Fruit fly (Drosophila melanogaster) whole organism, embryonic: ENCODE data around the gene GILT3.

Experiments used
- Asciz ChIP-seq: fragments of 200-800 bp; sonication (Bioruptor generic); optimal IDR thresholded peaks from 2 replicates; lab custom pipeline; 2017; ENCODE audit warnings: missing biosample characterization, mild to moderate bottlenecking, missing genetic modification characterization, missing genetic modification reagents
- CG10321 ChIP-seq: fragments of 200-800 bp; sonication (Bioruptor generic); IDR thresholded peaks from 2 replicates; pipeline ENCODE4 v1.3.6; 2022; ENCODE audit warnings: missing biosample characterization, missing genetic modification characterization
- CG11398 ChIP-seq: fragments of 200-800 bp; sonication (Bioruptor generic); optimal IDR thresholded peaks from 2 replicates; lab custom pipeline; 2016; ENCODE audit warnings: missing biosample characterization, missing genetic modification characterization
- CG11456 ChIP-seq: fragments of 200-800 bp; sonication (Bioruptor generic); IDR thresholded peaks from 3 replicates; pipeline ENCODE4 v1.3.6; 2022; ENCODE audit warnings: missing biosample characterization, missing genetic modification characterization
- CG12299 ChIP-seq: fragments of 200-800 bp; sonication (Bioruptor generic); optimal IDR thresholded peaks from 2 replicates; lab custom pipeline; 2018; ENCODE audit warnings: missing biosample characterization, mild to moderate bottlenecking, missing genetic modification characterization
- CG13287 ChIP-seq: fragments of 200-800 bp; sonication (Bioruptor generic); IDR thresholded peaks from 2 replicates; pipeline ENCODE4 v1.3.6; 2022; ENCODE audit warnings: missing biosample characterization, missing genetic modification characterization; ENCODE audit not compliant: partially characterized antibody
- CG1603 ChIP-seq: fragments of 200-800 bp; sonication (Bioruptor generic); optimal IDR thresholded peaks from 2 replicates; lab custom pipeline; 2019; ENCODE audit warnings: missing biosample characterization, mild to moderate bottlenecking, missing genetic modification characterization, moderate library complexity
- CG17912 ChIP-seq: fragments of 200-800 bp; sonication (Bioruptor generic); optimal IDR thresholded peaks from 2 replicates; lab custom pipeline; 2018; ENCODE audit warnings: missing biosample characterization, mild to moderate bottlenecking, missing genetic modification characterization
- CG2712 ChIP-seq: fragments of 200-800 bp; optimal IDR thresholded peaks from 3 replicates; lab custom pipeline; 2019; ENCODE audit warnings: missing biosample characterization, mild to moderate bottlenecking, missing genetic modification characterization, moderate library complexity
- CG31224 ChIP-seq: fragments of 200-800 bp; sonication (Bioruptor generic); IDR thresholded peaks from 2 replicates; pipeline ENCODE4 v1.3.6; 2022; ENCODE audit warnings: missing biosample characterization, missing genetic modification characterization
- CG31365 ChIP-seq: fragments of 200-800 bp; sonication (Bioruptor generic); optimal IDR thresholded peaks from 2 replicates; lab custom pipeline; 2018; ENCODE audit warnings: missing biosample characterization, mild to moderate bottlenecking, missing genetic modification characterization
- CG31388 ChIP-seq: fragments of 200-800 bp; sonication (Bioruptor generic); optimal IDR thresholded peaks from 2 replicates; lab custom pipeline; 2016; ENCODE audit warnings: missing biosample characterization, missing genetic modification characterization
- CG4424 ChIP-seq: fragments of 200-800 bp; sonication (Bioruptor generic); optimal IDR thresholded peaks from 3 replicates; lab custom pipeline; 2016; ENCODE audit warnings: missing biosample characterization, missing genetic modification characterization
- CG4617 ChIP-seq: fragments of 200-800 bp; sonication (Bioruptor generic); optimal IDR thresholded peaks from 3 replicates; lab custom pipeline; 2016; ENCODE audit warnings: missing biosample characterization, missing genetic modification characterization, borderline replicate concordance
- CG6813 ChIP-seq: fragments of 200-800 bp; sonication (Bioruptor generic); optimal IDR thresholded peaks from 2 replicates; lab custom pipeline; 2017; ENCODE audit warnings: missing biosample characterization, missing genetic modification characterization, mild to moderate bottlenecking, moderate library complexity, missing genetic modification reagents
- CG7556 ChIP-seq: fragments of 200-800 bp; sonication (Bioruptor generic); optimal IDR thresholded peaks from 2 replicates; lab custom pipeline; 2017; ENCODE audit warnings: missing biosample characterization, mild to moderate bottlenecking, missing genetic modification characterization
- CG7987 ChIP-seq: fragments of 200-800 bp; sonication (Bioruptor generic); optimal IDR thresholded peaks from 2 replicates; lab custom pipeline; 2018; ENCODE audit warnings: missing biosample characterization, mild to moderate bottlenecking, missing genetic modification characterization, moderate library complexity
- CG8944 ChIP-seq: fragments of 200-800 bp; sonication (Bioruptor generic); optimal IDR thresholded peaks from 3 replicates; lab custom pipeline; 2016; ENCODE audit warnings: missing biosample characterization, missing genetic modification characterization
- CG9215 ChIP-seq: fragments of 200-800 bp; sonication (Bioruptor generic); IDR thresholded peaks from 2 replicates; pipeline ENCODE4 v1.3.6; 2022; ENCODE audit warnings: missing biosample characterization, missing genetic modification characterization
- Dad ChIP-seq: fragments of 200-800 bp; sonication (Bioruptor generic); optimal IDR thresholded peaks from 3 replicates; lab custom pipeline; 2016; ENCODE audit warnings: missing biosample characterization, missing genetic modification characterization
- H15 ChIP-seq: fragments of 200-800 bp; sonication (Bioruptor generic); IDR thresholded peaks from 3 replicates; pipeline ENCODE4 v1.3.6; 2022; ENCODE audit warnings: missing biosample characterization, missing genetic modification characterization
- HLH54F ChIP-seq: fragments of 200-800 bp; sonication (Bioruptor generic); optimal IDR thresholded peaks from 3 replicates; lab custom pipeline; 2016; ENCODE audit warnings: missing biosample characterization, missing genetic modification characterization
- Hmr ChIP-seq: fragments of 200-800 bp; sonication (Bioruptor generic); optimal IDR thresholded peaks from 3 replicates; lab custom pipeline; 2017; ENCODE audit warnings: mild to moderate bottlenecking, missing biosample characterization, missing genetic modification reagents, missing genetic modification characterization
- Hsf ChIP-seq: fragments of 200-800 bp; sonication (Bioruptor generic); optimal IDR thresholded peaks from 3 replicates; lab custom pipeline; 2016; ENCODE audit warnings: missing biosample characterization, missing genetic modification characterization
- Lim3 ChIP-seq: fragments of 200-800 bp; sonication (Bioruptor generic); IDR thresholded peaks from 2 replicates; pipeline ENCODE4 v1.3.6; 2022; ENCODE audit warnings: missing biosample characterization, missing genetic modification characterization
- MTF-1 ChIP-seq: fragments of 200-800 bp; sonication (Bioruptor generic); optimal IDR thresholded peaks from 2 replicates; lab custom pipeline; 2018; ENCODE audit warnings: missing biosample characterization, mild to moderate bottlenecking, missing genetic modification characterization, borderline replicate concordance
- Myb ChIP-seq: fragments of 200-800 bp; sonication (Bioruptor generic); optimal IDR thresholded peaks from 2 replicates; lab custom pipeline; 2016; ENCODE audit warnings: missing biosample characterization, missing genetic modification characterization
- NC2α ChIP-seq: fragments of 200-800 bp; sonication (Bioruptor generic); optimal IDR thresholded peaks from 2 replicates; lab custom pipeline; 2016; ENCODE audit warnings: missing biosample characterization, missing genetic modification characterization
- Six4 ChIP-seq: fragments of 200-800 bp; sonication (Bioruptor generic); optimal IDR thresholded peaks from 2 replicates; lab custom pipeline; 2016; ENCODE audit warnings: missing biosample characterization, missing genetic modification characterization
- Sry-β ChIP-seq: fragments of 200-800 bp; sonication (Bioruptor generic); optimal IDR thresholded peaks from 2 replicates; lab custom pipeline; 2018; ENCODE audit warnings: missing biosample characterization, mild to moderate bottlenecking, missing genetic modification characterization, moderate library complexity
- ab ChIP-seq: fragments of 200-800 bp; sonication (Bioruptor generic); optimal IDR thresholded peaks from 2 replicates; lab custom pipeline; 2016; ENCODE audit warnings: missing biosample characterization, missing genetic modification characterization
- ash1 ChIP-seq: fragments of 200-800 bp; sonication (Bioruptor generic); optimal IDR thresholded peaks from 2 replicates; lab custom pipeline; 2018; ENCODE audit warnings: missing biosample characterization, mild to moderate bottlenecking, missing genetic modification characterization
- br ChIP-seq: fragments of >200 bp; optimal IDR thresholded peaks from 2 replicates; lab custom pipeline; 2017
- eve ChIP-seq, 2 experiments: fragments of >200 bp; optimal IDR thresholded peaks; 2 replicates each; lab custom pipeline; 2017; ENCODE audit warnings: missing biosample characterization in 2 of 2, missing genetic modification characterization in 2 of 2
- eyg ChIP-seq: fragments of 200-800 bp; sonication (Bioruptor generic); optimal IDR thresholded peaks from 3 replicates; lab custom pipeline; 2016; ENCODE audit warnings: missing biosample characterization, missing genetic modification characterization
- fd102C ChIP-seq: fragments of 200-800 bp; sonication (Bioruptor generic); optimal IDR thresholded peaks from 2 replicates; lab custom pipeline; 2018; ENCODE audit warnings: missing biosample characterization, mild to moderate bottlenecking, missing genetic modification characterization, moderate library complexity
- gcm2 ChIP-seq: fragments of 200-800 bp; sonication (Bioruptor generic); optimal IDR thresholded peaks from 2 replicates; lab custom pipeline; 2016; ENCODE audit warnings: missing biosample characterization, missing genetic modification characterization
- grau ChIP-seq: fragments of 200-800 bp; optimal IDR thresholded peaks from 3 replicates; lab custom pipeline; 2019; ENCODE audit warnings: missing biosample characterization, mild to moderate bottlenecking, missing genetic modification characterization, moderate library complexity
- h ChIP-seq: fragments of >200 bp; optimal IDR thresholded peaks from 2 replicates; lab custom pipeline; 2017
- her ChIP-seq: fragments of 200-800 bp; sonication (Bioruptor generic); optimal IDR thresholded peaks from 2 replicates; lab custom pipeline; 2016; ENCODE audit warnings: missing biosample characterization, missing genetic modification characterization
- hth ChIP-seq: fragments of >200 bp; optimal IDR thresholded peaks from 2 replicates; lab custom pipeline; 2017; ENCODE audit warnings: inconsistent platforms
- lov ChIP-seq, 2 experiments: fragments of 200-800 bp in 1 of 2; fragments of >200 bp in 1 of 2; sonication (Bioruptor generic) in 1 of 2; IDR thresholded peaks in 1 of 2; optimal IDR thresholded peaks in 1 of 2; 2 replicates in 1 of 2; 3 replicates in 1 of 2; pipeline versions ENCODE4 v1.3.6 to Lab custom; 2017 to 2022; ENCODE audit warnings: missing biosample characterization in 1 of 2, missing genetic modification characterization in 1 of 2
- nmo ChIP-seq: fragments of 200-800 bp; sonication (Bioruptor generic); optimal IDR thresholded peaks from 2 replicates; lab custom pipeline; 2018; ENCODE audit warnings: missing biosample characterization, mild to moderate bottlenecking, missing genetic modification characterization, moderate library complexity
- nom ChIP-seq: fragments of 200-800 bp; sonication (Bioruptor generic); optimal IDR thresholded peaks from 2 replicates; lab custom pipeline; 2017; ENCODE audit warnings: missing biosample characterization, missing genetic modification characterization, mild to moderate bottlenecking, moderate library complexity, missing genetic modification reagents
- psq ChIP-seq: fragments of 200-800 bp; sonication (Bioruptor generic); optimal IDR thresholded peaks from 2 replicates; lab custom pipeline; 2017; ENCODE audit warnings: missing biosample characterization, missing genetic modification characterization
- sima ChIP-seq: fragments of 200-800 bp; sonication (Bioruptor generic); optimal IDR thresholded peaks from 2 replicates; lab custom pipeline; 2016; ENCODE audit warnings: missing biosample characterization, missing genetic modification characterization
- slou ChIP-seq: fragments of 200-800 bp; sonication (Bioruptor generic); optimal IDR thresholded peaks from 3 replicates; lab custom pipeline; 2016; ENCODE audit warnings: missing biosample characterization, missing genetic modification characterization
- sna ChIP-seq: fragments of 200-800 bp; sonication (Bioruptor generic); IDR thresholded peaks from 2 replicates; pipeline ENCODE4 v1.3.6; 2022; ENCODE audit warnings: missing biosample characterization, missing genetic modification characterization; ENCODE audit not compliant: partially characterized antibody
- vnd ChIP-seq: fragments of 200-800 bp; sonication (Bioruptor generic); IDR thresholded peaks from 3 replicates; pipeline ENCODE4 v1.3.6; 2022; ENCODE audit warnings: missing biosample characterization, missing genetic modification characterization; ENCODE audit not compliant: partially characterized antibody
- z ChIP-seq: fragments of 200-800 bp; sonication (Bioruptor generic); IDR thresholded peaks from 3 replicates; pipeline ENCODE4 v1.3.6; 2022; ENCODE audit warnings: missing biosample characterization, missing genetic modification characterization

The GILT3 gene

DNA sequence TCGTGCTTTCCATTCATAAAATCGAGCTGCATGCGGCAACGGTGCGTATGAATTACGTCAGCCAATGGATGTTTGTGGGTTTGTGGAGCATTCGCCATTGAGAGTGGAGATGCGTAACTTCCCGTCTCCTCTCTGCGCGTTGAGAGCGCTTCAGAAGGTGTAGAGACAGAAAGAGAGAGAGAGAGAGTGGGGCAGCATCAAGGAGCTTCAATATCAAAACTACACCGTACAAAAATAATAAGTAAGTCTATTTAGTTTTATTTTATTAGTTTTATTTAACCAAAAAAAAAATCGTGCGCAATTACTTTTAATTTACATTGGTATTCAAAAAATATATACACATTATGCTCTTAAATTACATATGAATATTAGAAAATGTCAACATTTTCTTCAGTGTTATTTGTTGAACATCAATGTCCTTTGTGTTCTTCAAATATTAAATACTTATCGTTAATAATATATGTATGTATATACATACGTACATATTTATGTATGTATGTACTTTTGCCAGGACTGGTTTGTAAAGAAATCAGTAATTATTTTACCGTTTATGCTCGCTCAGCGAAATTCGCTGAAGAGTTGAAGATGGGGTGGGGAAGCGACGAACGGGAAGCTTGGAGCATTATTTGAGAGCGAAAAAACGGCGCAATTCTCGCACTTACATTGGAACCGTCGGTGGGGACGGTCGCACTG, 45.7 kb downstream of the GILT3 start, which contains the start of gene CG10365 (continued):
- TF ChIP-seq NC2α (GFP tag; lab: Kevin White, UChicago), result no peak
- no peak for TF ChIP-seq Lim3 (GFP tag; lab: Robert Waterston, UW)
- TF ChIP-seq CG12299, result peak; percentile 77
- peak; percentile 38 for TF ChIP-seq Hsf (GFP tag; lab: Kevin White, UChicago)
- peak; percentile 57 for TF ChIP-seq slou (GFP tag; lab: Kevin White, UChicago)
- no peak for TF ChIP-seq Dad (GFP tag; lab: Kevin White, UChicago)
- TF ChIP-seq Hmr (GFP tag; lab: Kevin White, UChicago), result peak; percentile 94
- TF ChIP-seq CG31224 (GFP tag; lab: Robert Waterston, UW), result no peak
- TF ChIP-seq CG17912 (GFP tag; lab: Kevin White, UChicago), result no peak
- TF ChIP-seq vnd, result no peak
- TF ChIP-seq CG2712 (tag; lab: Kevin White, UChicago), result peak; percentile 84
- TF ChIP-seq CG1603 (tag; lab: Kevin White, UChicago), result peak; percentile 46
- TF ChIP-seq CG31365 (tag; lab: Kevin White, UChicago), result no peak
- peak; percentile 52 for TF ChIP-seq psq (GFP tag; lab: Kevin White, UChicago)
- peak; percentile 72 for TF ChIP-seq CG11456 (GFP tag; lab: Robert Waterston, UW)
- TF ChIP-seq fd102C (GFP tag; lab: Kevin White, UChicago), result no peak
- no peak for TF ChIP-seq hth (lab: Kevin White, UChicago)
- TF ChIP-seq eyg (GFP tag; lab: Kevin White, UChicago), result no peak
- no peak for TF ChIP-seq CG7987 (GFP tag; lab: Kevin White, UChicago)
- TF ChIP-seq HLH54F (GFP tag; lab: Kevin White, UChicago), result no peak
- 0 out of 3 replicates have a peak, but pooled peaks have one; percentile 29 for TF ChIP-seq z (GFP tag; lab: Robert Waterston, UW)
- TF ChIP-seq gcm2 (GFP tag; lab: Kevin White, UChicago), result no peak
- TF ChIP-seq Myb (GFP tag; lab: Kevin White, UChicago), result no peak
- TF ChIP-seq grau, result peak; percentile 86
- TF ChIP-seq eve (GFP tag; optimal IDR thresholded peaks at IDR 0.05; lab: Kevin White, UChicago), result peak in 1 of 2 experiments; percentile 78
- TF ChIP-seq CG8944 (GFP tag; lab: Kevin White, UChicago), result no peak
- TF ChIP-seq CG9215 (GFP tag; lab: Robert Waterston, UW), result peak; percentile 81
- TF ChIP-seq ab (GFP tag; lab: Kevin White, UChicago), result no peak
- peak; percentile 32 for TF ChIP-seq CG31388
- TF ChIP-seq Asciz (GFP tag; lab: Kevin White, UChicago), result peak; percentile 87
- no peak for TF ChIP-seq lov (optimal IDR thresholded peaks at IDR 0.05; lab: Kevin White, UChicago)
- no peak for TF ChIP-seq lov (GFP tag; IDR thresholded peaks at IDR 0.05; lab: Robert Waterston, UW)
- TF ChIP-seq CG11398 (GFP tag; lab: Kevin White, UChicago), result no peak
- peak; percentile 68 for TF ChIP-seq nom (GFP tag; lab: Kevin White, UChicago)
- no peak for TF ChIP-seq br (lab: Kevin White, UChicago)
- TF ChIP-seq her (GFP tag; lab: Kevin White, UChicago), result no peak
- peak; percentile 3 for TF ChIP-seq CG4617 (GFP tag; lab: Kevin White, UChicago)
- TF ChIP-seq CG7556 (GFP tag; lab: Kevin White, UChicago), result peak; percentile 96
- TF ChIP-seq sna (GFP tag; lab: Robert Waterston, UW), result no peak
- no peak for TF ChIP-seq CG13287 (GFP tag; lab: Robert Waterston, UW)
- TF ChIP-seq Sry-β (GFP tag; lab: Kevin White, UChicago), result no peak
- peak; percentile 82 for TF ChIP-seq CG6813 (GFP tag; lab: Kevin White, UChicago)
- peak; percentile 82 for TF ChIP-seq CG4424
- TF ChIP-seq H15 (GFP tag; lab: Robert Waterston, UW), result peak; percentile 67
- TF ChIP-seq CG10321 (GFP tag; lab: Robert Waterston, UW), result peak; percentile 32; the same call in 1 of the 2 replicates
- no peak for TF ChIP-seq ash1
- TF ChIP-seq nmo (GFP tag; lab: Kevin White, UChicago), result peak; percentile 90
- TF ChIP-seq sima (GFP tag; lab: Kevin White, UChicago), result no peak
- TF ChIP-seq MTF-1, result peak; percentile 58
- TF ChIP-seq Six4 (GFP tag; lab: Kevin White, UChicago), result peak; percentile 49
- TF ChIP-seq h (lab: Kevin White, UChicago), result no peak
